Worm (Caenorhabditis elegans): ENCODE measurements around the gene nmur-3.

The nmur-3 gene

ce11 chrX:4462390-4462789, 3.9 kb upstream of the nmur-3 start, which contains the start of gene atg-16.1:
atg-16.1 (minus strand) TSS chrX:4462465.
- TF ChIP-seq crh-2 (tag; optimal IDR thresholded peaks at IDR 0.05) = peak; percentile 67
- TF ChIP-seq nhr-129 (tag; optimal IDR thresholded peaks at IDR 0.05) = peak; percentile 60
- TF ChIP-seq C34F6.9 (tag; optimal IDR thresholded peaks at IDR 0.05) = peak; percentile 79
- TF ChIP-seq lsy-2 (tag; optimal IDR thresholded peaks at IDR 0.05) = peak in 1 of 2 experiments; percentile 75
- TF ChIP-seq alr-1 (tag; optimal IDR thresholded peaks at IDR 0.05) = no peak
- TF ChIP-seq nhr-25 (tag; optimal IDR thresholded peaks at IDR 0.05) = peak; percentile 58
- TF ChIP-seq sma-9 (GFP tag; optimal IDR thresholded peaks at IDR 0.05) = peak; percentile 44
- TF ChIP-seq sma-9 (tag; optimal IDR thresholded peaks at IDR 0.05) = no peak
- peak; percentile 14 for TF ChIP-seq gmeb-1 (tag; optimal IDR thresholded peaks at IDR 0.05)
- peak; percentile 24 for TF ChIP-seq sma-3 (GFP tag; optimal IDR thresholded peaks at IDR 0.05)
- no peak for TF ChIP-seq ztf-4 (tag; optimal IDR thresholded peaks at IDR 0.05)
- TF ChIP-seq snpc-4 (tag; optimal IDR thresholded peaks at IDR 0.05) = peak; percentile 13
- peak; percentile 43 for TF ChIP-seq F13H6.1 (tag; optimal IDR thresholded peaks at IDR 0.05)
- peak; percentile 65 for TF ChIP-seq unc-55 (GFP tag; optimal IDR thresholded peaks at IDR 0.05)
- TF ChIP-seq aly-2 (tag; optimal IDR thresholded peaks at IDR 0.05) = no peak
- peak; percentile 20 for TF ChIP-seq nhr-21 (tag; optimal IDR thresholded peaks at IDR 0.05)
- no peak for TF ChIP-seq zag-1 (tag; optimal IDR thresholded peaks at IDR 0.05)
- peak; percentile 40 for TF ChIP-seq fos-1 (tag; optimal IDR thresholded peaks at IDR 0.05)
- peak; percentile 38 for TF ChIP-seq lin-13 (GFP tag; optimal IDR thresholded peaks at IDR 0.05)
- TF ChIP-seq mdl-1 (tag; optimal IDR thresholded peaks at IDR 0.05) = no peak
- no peak for TF ChIP-seq mab-5 (tag; optimal IDR thresholded peaks at IDR 0.05)

- TF ChIP-seq fos-1 (tag; optimal IDR thresholded peaks at IDR 0.05) = no peak
- TF ChIP-seq Y55F3AM.14 (GFP tag; optimal IDR thresholded peaks at IDR 0.05) = no peak
- no peak for TF ChIP-seq lin-11 (tag; optimal IDR thresholded peaks at IDR 0.05)
- TF ChIP-seq ztf-1 (GFP tag; conservative IDR thresholded peaks at IDR 0.05) = no peak
- no peak for TF ChIP-seq nhr-129 (tag; optimal IDR thresholded peaks at IDR 0.05)
- no peak for TF ChIP-seq zag-1 (tag; optimal IDR thresholded peaks at IDR 0.05)
- TF ChIP-seq nhr-21 (tag; optimal IDR thresholded peaks at IDR 0.05) = no peak
- TF ChIP-seq dmd-4 (tag; optimal IDR thresholded peaks at IDR 0.05) = no peak
- no peak for TF ChIP-seq sem-4 (tag; optimal IDR thresholded peaks at IDR 0.05)
- TF ChIP-seq ztf-11 (tag; optimal IDR thresholded peaks at IDR 0.05) = no peak
- TF ChIP-seq unc-55 (GFP tag; optimal IDR thresholded peaks at IDR 0.05) = no peak
- TF ChIP-seq mab-5 (tag; optimal IDR thresholded peaks at IDR 0.05) = no peak
- TF ChIP-seq nhr-237 (tag; optimal IDR thresholded peaks at IDR 0.05) = no peak
- TF ChIP-seq mbf-1 (tag; optimal IDR thresholded peaks at IDR 0.05) = no peak
- no peak for TF ChIP-seq nhr-6 (tag; optimal IDR thresholded peaks at IDR 0.05)
- no peak for TF ChIP-seq lin-13 (GFP tag; optimal IDR thresholded peaks at IDR 0.05)
Observed at ce11 chrX:4464367-4464766, 2.0 kb upstream of the nmur-3 start.

ce11 chrX:4469297-4469816, 3.0 kb downstream of the nmur-3 start, which contains the start of gene asb-2:
asb-2 (plus strand) TSS chrX:4469766.
- peak; percentile 77 for TF ChIP-seq sem-4 (tag; optimal IDR thresholded peaks at IDR 0.05)
- no peak for TF ChIP-seq nhr-237 (tag; optimal IDR thresholded peaks at IDR 0.05)
- TF ChIP-seq sma-9 (GFP tag; optimal IDR thresholded peaks at IDR 0.05) = peak; percentile 88
- no peak for TF ChIP-seq sma-9 (tag; optimal IDR thresholded peaks at IDR 0.05)
- TF ChIP-seq egl-27 (tag; optimal IDR thresholded peaks at IDR 0.05) = peak; percentile 58
- TF ChIP-seq sma-3 (GFP tag; optimal IDR thresholded peaks at IDR 0.05) = peak; percentile 90
- TF ChIP-seq dmd-4 (tag; optimal IDR thresholded peaks at IDR 0.05) = no peak
- TF ChIP-seq Y55F3AM.14 (GFP tag; optimal IDR thresholded peaks at IDR 0.05) = no peak
- TF ChIP-seq gmeb-1 (tag; optimal IDR thresholded peaks at IDR 0.05) = peak; percentile 78
- peak; percentile 62 for TF ChIP-seq snpc-4 (tag; optimal IDR thresholded peaks at IDR 0.05)
- peak; percentile 71 to 93 for TF ChIP-seq lsy-2 (tag; optimal IDR thresholded peaks at IDR 0.05)
- TF ChIP-seq ztf-11 (tag; optimal IDR thresholded peaks at IDR 0.05) = no peak
- no peak for TF ChIP-seq nhr-10 (tag; optimal IDR thresholded peaks at IDR 0.05)
- no peak for TF ChIP-seq nhr-11 (tag; optimal IDR thresholded peaks at IDR 0.05)
- TF ChIP-seq unc-55 (GFP tag; optimal IDR thresholded peaks at IDR 0.05) = peak; percentile 88
- no peak for TF ChIP-seq alr-1 (tag; optimal IDR thresholded peaks at IDR 0.05)
- no peak for TF ChIP-seq peb-1 (tag; optimal IDR thresholded peaks at IDR 0.05)
- TF ChIP-seq R02D3.7 (tag; optimal IDR thresholded peaks at IDR 0.05) = peak; percentile 4
- TF ChIP-seq crh-2 (tag; optimal IDR thresholded peaks at IDR 0.05) = peak; percentile 89
- TF ChIP-seq blmp-1 (tag; optimal IDR thresholded peaks at IDR 0.05; ENCODE audit: insufficient read depth) = peak; percentile 43
- TF ChIP-seq nhr-21 (tag; optimal IDR thresholded peaks at IDR 0.05) = peak; percentile 87
- TF ChIP-seq fos-1 (tag; optimal IDR thresholded peaks at IDR 0.05) = peak; percentile 78
- TF ChIP-seq zag-1 (tag; optimal IDR thresholded peaks at IDR 0.05) = peak; percentile 50
- TF ChIP-seq nhr-23 (tag; optimal IDR thresholded peaks at IDR 0.05) = no peak
- peak; percentile 95 for TF ChIP-seq C34F6.9 (tag; optimal IDR thresholded peaks at IDR 0.05)
- TF ChIP-seq nhr-25 (tag; optimal IDR thresholded peaks at IDR 0.05) = peak; percentile 86
- peak; percentile 94 for TF ChIP-seq nhr-129 (tag; optimal IDR thresholded peaks at IDR 0.05)
- peak; percentile 78 for TF ChIP-seq lin-11 (tag; optimal IDR thresholded peaks at IDR 0.05)
- peak; percentile 42 for TF ChIP-seq ceh-16 (tag; optimal IDR thresholded peaks at IDR 0.05)
- peak; percentile 57 for TF ChIP-seq nhr-6 (tag; optimal IDR thresholded peaks at IDR 0.05)
- TF ChIP-seq ztf-4 (tag; optimal IDR thresholded peaks at IDR 0.05) = peak; percentile 62
- TF ChIP-seq mab-5 (tag; optimal IDR thresholded peaks at IDR 0.05) = peak; percentile 66
- peak; percentile 91 for TF ChIP-seq lin-13 (GFP tag; optimal IDR thresholded peaks at IDR 0.05)
- peak; percentile 78 for TF ChIP-seq F13H6.1 (tag; optimal IDR thresholded peaks at IDR 0.05)

All from whole organism, L2 larva.